Worm (Caenorhabditis elegans) whole organism, young adult: ENCODE data around the gene C36C5.12.

Experiments used
- B0019.2 ChIP-seq: fragments of 200-800 bp; sonication (Bioruptor generic); conservative IDR thresholded peaks from 2 replicates; pipeline ENCODE4 v1.3.6; 2022; ENCODE audit warnings: missing genetic modification reagents, missing genetic modification characterization, missing compliant biosample characterization
- B0261.1 ChIP-seq: sonication (generic microtip); optimal IDR thresholded peaks from 2 replicates; lab custom pipeline; 2016; ENCODE audit warnings: mild to moderate bottlenecking, missing genetic modification characterization, moderate library complexity, missing compliant biosample characterization
- B0336.3 ChIP-seq: fragments of 200-800 bp; sonication (Bioruptor generic); IDR thresholded peaks from 2 replicates; pipeline ENCODE4 v1.3.6; 2022; ENCODE audit warnings: missing genetic modification characterization, missing compliant biosample characterization
- C17E4.6 ChIP-seq: fragments of 200-800 bp; sonication (Bioruptor generic); IDR thresholded peaks from 2 replicates; pipeline ENCODE4 v1.3.6; 2022; ENCODE audit warnings: missing genetic modification reagents, missing genetic modification characterization, missing compliant biosample characterization
- F37B4.10 ChIP-seq: fragments of 200-800 bp; sonication (Bioruptor generic); IDR thresholded peaks from 2 replicates; pipeline ENCODE4 v1.3.6; 2022; ENCODE audit warnings: missing genetic modification characterization, missing compliant biosample characterization
- K12H6.12 ChIP-seq: fragments of 200-800 bp; sonication (Bioruptor generic); optimal IDR thresholded peaks from 2 replicates; lab custom pipeline; 2018; ENCODE audit warnings: mild to moderate bottlenecking, missing genetic modification characterization, missing compliant biosample characterization
- T07F8.4 ChIP-seq: sonication (generic microtip); optimal IDR thresholded peaks from 2 replicates; lab custom pipeline; 2016; ENCODE audit warnings: mild to moderate bottlenecking, missing genetic modification characterization, moderate library complexity, missing compliant biosample characterization
- Y53F4B.3 ChIP-seq: fragments of 200-800 bp; sonication (Bioruptor generic); IDR thresholded peaks from 2 replicates; pipeline ENCODE4 v1.3.6; 2022; ENCODE audit warnings: missing genetic modification reagents, missing genetic modification characterization, missing compliant biosample characterization
- Y53G8AR.9 ChIP-seq: fragments of 200-800 bp; sonication (Bioruptor generic); conservative IDR thresholded peaks from 2 replicates; pipeline ENCODE4 v1.3.6; 2022; ENCODE audit warnings: missing genetic modification reagents, missing genetic modification characterization, missing compliant biosample characterization
- ZK185.1 ChIP-seq: sonication (generic microtip); optimal IDR thresholded peaks from 2 replicates; lab custom pipeline; 2016; ENCODE audit warnings: mild to moderate bottlenecking, missing genetic modification characterization, missing compliant biosample characterization; ENCODE audit not compliant: poor library complexity, severe bottlenecking
- ama-1 ChIP-seq, 3 experiments: fragments of 150-350 bp in 1 of 3; sonication (generic microtip) in 2 of 3; optimal IDR thresholded peaks; 2 replicates each; lab custom pipeline; 2014 to 2018; ENCODE audit warnings: missing biosample characterization in 2 of 3, missing genetic modification characterization in 2 of 3, missing genetic modification reagents in 2 of 3
- atf-7 ChIP-seq: sonication (generic microtip); optimal IDR thresholded peaks from 2 replicates; lab custom pipeline; 2017; ENCODE audit warnings: mild to moderate bottlenecking, missing genetic modification characterization, missing compliant biosample characterization
- attf-5 ChIP-seq: fragments of 200-800 bp; sonication (Bioruptor generic); optimal IDR thresholded peaks from 2 replicates; lab custom pipeline; 2018; ENCODE audit warnings: mild to moderate bottlenecking, missing genetic modification characterization, missing compliant biosample characterization
- attf-6 ChIP-seq: fragments of 200-800 bp; sonication (Bioruptor generic); IDR thresholded peaks from 2 replicates; pipeline ENCODE4 v1.3.6; 2022; ENCODE audit warnings: missing genetic modification reagents, missing genetic modification characterization, missing compliant biosample characterization
- bed-2 ChIP-seq: fragments of 200-800 bp; sonication (Bioruptor generic); IDR thresholded peaks from 2 replicates; pipeline ENCODE4 v1.3.6; 2022; ENCODE audit warnings: missing genetic modification reagents, missing genetic modification characterization, missing compliant biosample characterization
- ccch-3 ChIP-seq: fragments of 200-800 bp; sonication (Bioruptor generic); optimal IDR thresholded peaks from 2 replicates; lab custom pipeline; 2018; ENCODE audit warnings: mild to moderate bottlenecking, missing genetic modification characterization, missing compliant biosample characterization
- cebp-2 ChIP-seq: fragments of 200-800 bp; sonication (Bioruptor generic); IDR thresholded peaks from 2 replicates; pipeline ENCODE4 v1.3.6; 2022; ENCODE audit warnings: missing genetic modification characterization, missing compliant biosample characterization
- ceh-100 ChIP-seq: fragments of 200-800 bp; sonication (Bioruptor generic); IDR thresholded peaks from 2 replicates; pipeline ENCODE4 v1.3.6; 2022; ENCODE audit warnings: missing genetic modification reagents, missing genetic modification characterization, missing compliant biosample characterization
- ceh-40 ChIP-seq: fragments of 200-800 bp; sonication (Bioruptor generic); IDR thresholded peaks from 2 replicates; pipeline ENCODE4 v1.3.6; 2022; ENCODE audit warnings: missing genetic modification characterization, missing compliant biosample characterization
- ceh-79 ChIP-seq: sonication (generic microtip); optimal IDR thresholded peaks from 2 replicates; lab custom pipeline; 2017; ENCODE audit warnings: mild to moderate bottlenecking, missing genetic modification characterization, missing compliant biosample characterization
- efl-1 ChIP-seq: fragments of 150-350 bp; optimal IDR thresholded peaks from 2 replicates; lab custom pipeline; 2014; ENCODE audit warnings: missing biosample characterization, missing genetic modification reagents, missing genetic modification characterization
- egl-44 ChIP-seq: fragments of 200-800 bp; sonication (Bioruptor generic); IDR thresholded peaks from 2 replicates; pipeline ENCODE4 v1.3.6; 2022; ENCODE audit warnings: missing genetic modification reagents, missing genetic modification characterization, missing compliant biosample characterization
- fkh-3 ChIP-seq: sonication (generic microtip); optimal IDR thresholded peaks from 2 replicates; lab custom pipeline; 2016; ENCODE audit warnings: mild to moderate bottlenecking, missing genetic modification characterization, missing compliant biosample characterization
- hlh-26 ChIP-seq: fragments of 200-800 bp; sonication (Bioruptor generic); conservative IDR thresholded peaks from 2 replicates; pipeline ENCODE4 v1.3.6; 2022; ENCODE audit warnings: missing genetic modification reagents, missing genetic modification characterization, missing compliant biosample characterization
- hrde-1 ChIP-seq: sonication (generic microtip); optimal IDR thresholded peaks from 2 replicates; lab custom pipeline; 2016; ENCODE audit warnings: missing genetic modification characterization, mild to moderate bottlenecking, missing compliant biosample characterization, moderate library complexity, missing genotype, missing genetic modification reagents, borderline replicate concordance
- hsf-1 ChIP-seq: fragments of 200-800 bp; sonication (Bioruptor generic); IDR thresholded peaks from 2 replicates; pipeline ENCODE4 v1.3.6; 2022; ENCODE audit warnings: missing genetic modification reagents, missing genetic modification characterization, missing compliant biosample characterization
- let-607 ChIP-seq, 2 experiments: fragments of 200-800 bp in 1 of 2; sonication (Bioruptor generic) in 1 of 2; sonication (generic microtip) in 1 of 2; optimal IDR thresholded peaks; 2 replicates each; lab custom pipeline; 2016 to 2018; ENCODE audit warnings: mild to moderate bottlenecking in 2 of 2, missing compliant biosample characterization in 2 of 2, missing genetic modification characterization in 2 of 2, moderate library complexity in 2 of 2, missing genotype in 1 of 2
- lin-35 ChIP-seq, 3 experiments: fragments of 150-350 bp in 2 of 3; sonication (generic microtip) in 1 of 3; optimal IDR thresholded peaks; 2 replicates each; lab custom pipeline; 2014 to 2018; ENCODE audit warnings: missing biosample characterization in 3 of 3, missing genetic modification characterization in 3 of 3, missing genetic modification reagents in 3 of 3
- lsy-27 ChIP-seq: sonication (generic microtip); optimal IDR thresholded peaks from 2 replicates; lab custom pipeline; 2017; ENCODE audit warnings: missing genetic modification characterization, mild to moderate bottlenecking, missing compliant biosample characterization, antibody characterized with exemption, missing genotype, borderline replicate concordance; ENCODE audit not compliant: insufficient read depth
- madf-10 ChIP-seq: sonication (generic microtip); optimal IDR thresholded peaks from 2 replicates; lab custom pipeline; 2016; ENCODE audit warnings: mild to moderate bottlenecking, missing genetic modification characterization, missing compliant biosample characterization
- madf-6 ChIP-seq: fragments of 200-800 bp; sonication (Bioruptor generic); IDR thresholded peaks from 2 replicates; pipeline ENCODE4 v1.3.6; 2022; ENCODE audit warnings: missing genetic modification reagents, missing genetic modification characterization, missing compliant biosample characterization
- madf-8 ChIP-seq: fragments of 200-800 bp; sonication (Bioruptor generic); conservative IDR thresholded peaks from 2 replicates; pipeline ENCODE4 v1.3.6; 2022; ENCODE audit warnings: missing genetic modification reagents, missing genetic modification characterization, missing compliant biosample characterization
- mxl-1 ChIP-seq: sonication (generic microtip); optimal IDR thresholded peaks from 2 replicates; lab custom pipeline; 2016; ENCODE audit warnings: missing genetic modification characterization, missing compliant biosample characterization
- nfya-1 ChIP-seq: sonication (generic microtip); optimal IDR thresholded peaks from 2 replicates; lab custom pipeline; 2017; ENCODE audit warnings: antibody characterized with exemption, missing compliant biosample characterization, missing genetic modification characterization, borderline replicate concordance; ENCODE audit not compliant: insufficient read depth
- nhr-27 ChIP-seq: fragments of 200-800 bp; sonication (Bioruptor generic); optimal IDR thresholded peaks from 2 replicates; lab custom pipeline; 2018; ENCODE audit warnings: mild to moderate bottlenecking, missing genetic modification characterization, moderate library complexity, missing compliant biosample characterization
- nhr-80 ChIP-seq: sonication (generic microtip); optimal IDR thresholded peaks from 2 replicates; lab custom pipeline; 2016; ENCODE audit warnings: missing genetic modification characterization, missing compliant biosample characterization
- pbrm-1 ChIP-seq: fragments of 200-800 bp; sonication (Bioruptor generic); IDR thresholded peaks from 2 replicates; pipeline ENCODE4 v1.3.6; 2022; ENCODE audit warnings: missing genetic modification reagents, missing genetic modification characterization, missing compliant biosample characterization
- rec-8 ChIP-seq, 2 experiments: sonication (generic microtip); optimal IDR thresholded peaks; 2 replicates each; lab custom pipeline; 2016; ENCODE audit warnings: mild to moderate bottlenecking in 2 of 2, missing genetic modification characterization in 2 of 2, missing genetic modification reagents in 2 of 2, missing genotype in 2 of 2, missing biosample characterization in 1 of 2, missing compliant biosample characterization in 1 of 2, moderate library complexity in 1 of 2
- snpc-3.4 ChIP-seq: sonication (generic microtip); optimal IDR thresholded peaks from 2 replicates; lab custom pipeline; 2017; ENCODE audit warnings: missing genetic modification characterization, mild to moderate bottlenecking, missing compliant biosample characterization, antibody characterized with exemption, moderate library complexity, missing genotype, missing genetic modification reagents
- sptf-2 ChIP-seq: fragments of 200-800 bp; sonication (Bioruptor generic); optimal IDR thresholded peaks from 2 replicates; lab custom pipeline; 2018; ENCODE audit warnings: mild to moderate bottlenecking, missing genetic modification characterization, missing compliant biosample characterization
- tlf-1 ChIP-seq: fragments of 200-800 bp; sonication (Bioruptor generic); optimal IDR thresholded peaks from 2 replicates; lab custom pipeline; 2018; ENCODE audit warnings: mild to moderate bottlenecking, missing genetic modification characterization, missing compliant biosample characterization
- xnd-1 ChIP-seq: sonication (generic microtip); optimal IDR thresholded peaks from 2 replicates; lab custom pipeline; 2016; ENCODE audit warnings: missing genotype, missing genetic modification reagents, missing genetic modification characterization, missing compliant biosample characterization
- zim-3 ChIP-seq: sonication (generic microtip); optimal IDR thresholded peaks from 2 replicates; lab custom pipeline; 2017; ENCODE audit warnings: mild to moderate bottlenecking, missing genetic modification characterization, moderate library complexity, missing compliant biosample characterization
- ztf-22 ChIP-seq: fragments of 200-800 bp; sonication (Bioruptor generic); optimal IDR thresholded peaks from 2 replicates; lab custom pipeline; 2018; ENCODE audit warnings: mild to moderate bottlenecking, missing genetic modification characterization, moderate library complexity, missing compliant biosample characterization
- ztf-26 ChIP-seq: sonication (generic microtip); optimal IDR thresholded peaks from 2 replicates; lab custom pipeline; 2017; ENCODE audit warnings: missing genetic modification characterization, missing compliant biosample characterization
- ztf-28 ChIP-seq: fragments of 200-800 bp; sonication (Bioruptor generic); IDR thresholded peaks from 2 replicates; pipeline ENCODE4 v1.3.6; 2022; ENCODE audit warnings: missing genetic modification reagents, missing genetic modification characterization, missing compliant biosample characterization
- ztf-6 ChIP-seq: fragments of 200-800 bp; sonication (Bioruptor generic); IDR thresholded peaks from 2 replicates; pipeline ENCODE4 v1.3.6; 2022; ENCODE audit warnings: missing genetic modification reagents, missing genetic modification characterization, missing compliant biosample characterization

C36C5.12 gene

ce11 chrV:3163143-3163542 is 4.0 kb upstream of the C36C5.12 start (continued):
- TF ChIP-seq nfya-1 (tag; lab: Kevin White, UChicago) (no peak), ztf-26 (tag; lab: Kevin White, UChicago) (no peak), K12H6.12 (tag; lab: Kevin White, UChicago) (no peak), B0019.2 (GFP tag; lab: Robert Waterston, UW) (no peak), ZK185.1 (tag; lab: Kevin White, UChicago) (no peak), ztf-22 (no peak), Y53F4B.3 (GFP tag; lab: Robert Waterston, UW) (no peak), B0336.3 (no peak), atf-7 (no peak), F37B4.10 (GFP tag; lab: Robert Waterston, UW) (no peak), nhr-27 (tag; lab: Kevin White, UChicago) (no peak), C17E4.6 (GFP tag; lab: Robert Waterston, UW) (no peak), snpc-3.4 (tag; lab: Kevin White, UChicago) (peak; percentile 1), ccch-3 (GFP tag; lab: Kevin White, UChicago) (no peak), madf-8 (GFP tag; lab: Robert Waterston, UW) (peak; percentile 27; the same call in 1 of the 2 replicates), bed-2 (GFP tag; lab: Robert Waterston, UW) (no peak), mxl-1 (tag; lab: Kevin White, UChicago) (peak; percentile 47), lsy-27 (tag; lab: Kevin White, UChicago) (no peak), hrde-1 (no peak), hlh-26 (GFP tag; lab: Robert Waterston, UW) (no peak), ztf-6 (GFP tag; lab: Robert Waterston, UW) (no peak), pbrm-1 (0 out of 2 replicates have a peak, but pooled peaks have one; percentile 41), attf-6 (GFP tag; lab: Robert Waterston, UW) (no peak), ama-1 (optimal IDR thresholded peaks at IDR 0.05; lab: Kevin White, UChicago) (no peak), ama-1 (GFP tag; optimal IDR thresholded peaks at IDR 0.05; lab: Kevin White, UChicago) (no peak), sptf-2 (no peak), xnd-1 (peak; percentile 5), tlf-1 (GFP tag; lab: Kevin White, UChicago) (no peak), rec-8 (tag; optimal IDR thresholded peaks at IDR 0.05; lab: Kevin White, UChicago) (peak in 1 of 2 experiments; percentile 64), let-607 (tag; optimal IDR thresholded peaks at IDR 0.05; lab: Kevin White, UChicago) (no peak), egl-44 (GFP tag; lab: Robert Waterston, UW) (0 out of 2 replicates have a peak, but pooled peaks have one; percentile 23), zim-3 (tag; lab: Kevin White, UChicago) (peak; percentile 22), madf-10 (tag; lab: Kevin White, UChicago) (peak; percentile 2), B0261.1 (tag; lab: Kevin White, UChicago) (peak; percentile 61), fkh-3 (tag; lab: Kevin White, UChicago) (no peak), Y53G8AR.9 (GFP tag; lab: Robert Waterston, UW) (0 out of 2 replicates have a peak, but pooled peaks have one; percentile 68), hsf-1 (peak; percentile 49; the same call in 1 of the 2 replicates), nhr-80 (tag; lab: Kevin White, UChicago) (no peak), T07F8.4 (peak; percentile 47), cebp-2 (no peak), ceh-40 (GFP tag; lab: Robert Waterston, UW) (no peak), ceh-79 (tag; lab: Kevin White, UChicago) (no peak), efl-1 (GFP tag; lab: Kevin White, UChicago) (no peak), ztf-28 (GFP tag; lab: Robert Waterston, UW) (0 out of 2 replicates have a peak, but pooled peaks have one; percentile 35), lin-35 (GFP tag; optimal IDR thresholded peaks at IDR 0.05; lab: Kevin White, UChicago) (no peak), madf-6 (GFP tag; lab: Robert Waterston, UW) (peak; percentile 56; the same call in 1 of the 2 replicates), attf-5 (GFP tag; lab: Kevin White, UChicago) (peak; percentile 29), ceh-100 (GFP tag; lab: Robert Waterston, UW) (no peak)
